Fruit fly (Drosophila melanogaster) whole organism, prepupa: Measurements from ENCODE around the gene Os-C.
A peak's percentile ranks its signal among the peaks of the same experiment; 100 is the strongest.

Experiments used
- Blimp-1 ChIP-seq: fragments of 200-800 bp; sonication (Bioruptor generic); optimal IDR thresholded peaks from 3 replicates; lab custom pipeline; 2017; ENCODE audit warnings: missing biosample characterization, missing genetic modification characterization, mild to moderate bottlenecking, moderate library complexity, missing genetic modification reagents
- CG10631 ChIP-seq: fragments of 200-800 bp; sonication (Bioruptor generic); optimal IDR thresholded peaks from 2 replicates; lab custom pipeline; 2016; ENCODE audit warnings: missing biosample characterization, missing genetic modification characterization
- CG10669 ChIP-seq: fragments of 200-800 bp; sonication (Bioruptor generic); optimal IDR thresholded peaks from 3 replicates; lab custom pipeline; 2018; ENCODE audit warnings: missing biosample characterization, mild to moderate bottlenecking, missing genetic modification characterization, moderate library complexity
- CG11294 ChIP-seq: fragments of 200-800 bp; sonication (Bioruptor generic); IDR thresholded peaks from 2 replicates; pipeline ENCODE4 v1.3.6; 2022; ENCODE audit warnings: missing biosample characterization, missing genetic modification characterization
- CG11762 ChIP-seq: fragments of 200-800 bp; sonication (Bioruptor generic); optimal IDR thresholded peaks from 3 replicates; lab custom pipeline; 2016; ENCODE audit warnings: missing biosample characterization, missing genetic modification characterization; ENCODE audit not compliant: insufficient read depth
- CG11902 ChIP-seq: fragments of 200-800 bp; sonication (Bioruptor generic); optimal IDR thresholded peaks from 3 replicates; lab custom pipeline; 2016; ENCODE audit warnings: missing biosample characterization, missing genetic modification characterization
- CG15336 ChIP-seq: fragments of 200-800 bp; sonication (Bioruptor generic); IDR thresholded peaks from 2 replicates; pipeline ENCODE4 v1.3.6; 2022; ENCODE audit warnings: missing biosample characterization, missing genetic modification characterization
- CG16779 ChIP-seq: fragments of 200-800 bp; sonication (Bioruptor generic); optimal IDR thresholded peaks from 3 replicates; lab custom pipeline; 2017; ENCODE audit warnings: missing biosample characterization, mild to moderate bottlenecking, missing genetic modification characterization
- CG3032 ChIP-seq: fragments of 200-800 bp; optimal IDR thresholded peaks from 2 replicates; lab custom pipeline; 2019; ENCODE audit warnings: missing biosample characterization, mild to moderate bottlenecking, missing genetic modification characterization, moderate library complexity
- CG31627 ChIP-seq: fragments of 200-800 bp; sonication (Bioruptor generic); optimal IDR thresholded peaks from 3 replicates; lab custom pipeline; 2016; ENCODE audit warnings: missing biosample characterization, missing genetic modification characterization
- CG32006 ChIP-seq: fragments of 200-800 bp; sonication (Bioruptor generic); optimal IDR thresholded peaks from 3 replicates; lab custom pipeline; 2017; ENCODE audit warnings: missing biosample characterization, mild to moderate bottlenecking, missing genetic modification characterization
- CG3919 ChIP-seq: fragments of 200-800 bp; sonication (Bioruptor generic); optimal IDR thresholded peaks from 3 replicates; lab custom pipeline; 2016; ENCODE audit warnings: missing biosample characterization, missing genetic modification characterization
- CG4318 ChIP-seq: fragments of 200-800 bp; sonication (Bioruptor generic); optimal IDR thresholded peaks from 3 replicates; lab custom pipeline; 2017; ENCODE audit warnings: missing biosample characterization, mild to moderate bottlenecking, missing genetic modification characterization
- CG6163 ChIP-seq: fragments of 200-800 bp; sonication (Bioruptor generic); IDR thresholded peaks from 3 replicates; pipeline ENCODE4 v1.3.6; 2022; ENCODE audit warnings: missing biosample characterization, missing genetic modification characterization
- CG6792 ChIP-seq: fragments of 200-800 bp; sonication (Bioruptor generic); optimal IDR thresholded peaks from 3 replicates; lab custom pipeline; 2016; ENCODE audit warnings: missing biosample characterization, missing genetic modification characterization
- CG6854 ChIP-seq: fragments of 200-800 bp; sonication (Bioruptor generic); optimal IDR thresholded peaks from 2 replicates; lab custom pipeline; 2017; ENCODE audit warnings: missing biosample characterization, mild to moderate bottlenecking, missing genetic modification characterization
- CG8119 ChIP-seq: fragments of 200-800 bp; sonication (Bioruptor generic); IDR thresholded peaks from 3 replicates; pipeline ENCODE4 v1.3.6; 2022; ENCODE audit warnings: missing biosample characterization, missing genetic modification characterization
- CG8319 ChIP-seq: fragments of 200-800 bp; sonication (Bioruptor generic); optimal IDR thresholded peaks from 3 replicates; lab custom pipeline; 2016; ENCODE audit warnings: missing biosample characterization, missing genetic modification characterization
- CG9139 ChIP-seq: fragments of 200-800 bp; sonication (Bioruptor generic); optimal IDR thresholded peaks from 3 replicates; lab custom pipeline; 2017; ENCODE audit warnings: missing biosample characterization, mild to moderate bottlenecking, missing genetic modification characterization
- Eip75B ChIP-seq: fragments of 200-800 bp; sonication (Bioruptor generic); optimal IDR thresholded peaks from 3 replicates; lab custom pipeline; 2016; ENCODE audit warnings: missing biosample characterization, missing genetic modification characterization
- Eip78C ChIP-seq: fragments of 200-800 bp; sonication (Bioruptor generic); peaks from one replicate; lab custom pipeline; 2016; ENCODE audit warnings: missing biosample characterization, missing genetic modification characterization
- Eip93F ChIP-seq: fragments of 200-800 bp; sonication (Bioruptor generic); optimal IDR thresholded peaks from 2 replicates; lab custom pipeline; 2016; ENCODE audit warnings: missing biosample characterization, mild to moderate bottlenecking, missing genetic modification characterization
- Ets21C ChIP-seq: fragments of 200-800 bp; sonication (Bioruptor generic); optimal IDR thresholded peaks from 3 replicates; lab custom pipeline; 2016; ENCODE audit warnings: missing biosample characterization, missing genetic modification characterization
- Ets96B ChIP-seq: fragments of 200-800 bp; optimal IDR thresholded peaks from 2 replicates; lab custom pipeline; 2019; ENCODE audit warnings: missing biosample characterization, mild to moderate bottlenecking, missing genetic modification characterization, moderate library complexity
- Hr4 ChIP-seq: fragments of 200-800 bp; sonication (Bioruptor generic); optimal IDR thresholded peaks from 3 replicates; lab custom pipeline; 2016; ENCODE audit warnings: missing biosample characterization, missing genetic modification characterization
- Met ChIP-seq: fragments of 200-800 bp; sonication (Bioruptor generic); optimal IDR thresholded peaks from 3 replicates; lab custom pipeline; 2016; ENCODE audit warnings: missing biosample characterization, missing genetic modification characterization
- OdsH ChIP-seq: fragments of 200-800 bp; sonication (Bioruptor generic); optimal IDR thresholded peaks from 3 replicates; lab custom pipeline; 2016; ENCODE audit warnings: missing biosample characterization, missing genetic modification characterization
- Smox ChIP-seq: fragments of 200-800 bp; sonication (Bioruptor generic); optimal IDR thresholded peaks from 3 replicates; lab custom pipeline; 2016; ENCODE audit warnings: missing biosample characterization, missing genetic modification characterization
- Sox14 ChIP-seq: fragments of 200-800 bp; sonication (Bioruptor generic); optimal IDR thresholded peaks from 3 replicates; lab custom pipeline; 2016; ENCODE audit warnings: missing biosample characterization, missing genetic modification characterization
- Sox15 ChIP-seq: fragments of 200-800 bp; sonication (Bioruptor generic); optimal IDR thresholded peaks from 3 replicates; lab custom pipeline; 2016; ENCODE audit warnings: missing biosample characterization, missing genetic modification characterization
- achi ChIP-seq: fragments of 200-800 bp; sonication (Bioruptor generic); optimal IDR thresholded peaks from 3 replicates; lab custom pipeline; 2016; ENCODE audit warnings: missing biosample characterization, missing genetic modification characterization
- acj6 ChIP-seq: fragments of 200-800 bp; sonication (Bioruptor generic); optimal IDR thresholded peaks from 3 replicates; lab custom pipeline; 2016; ENCODE audit warnings: missing biosample characterization, missing genetic modification characterization
- dac ChIP-seq: fragments of 200-800 bp; sonication (Bioruptor generic); optimal IDR thresholded peaks from 2 replicates; lab custom pipeline; 2017; ENCODE audit warnings: missing biosample characterization, mild to moderate bottlenecking, missing genetic modification characterization
- dsx ChIP-seq: fragments of 200-800 bp; optimal IDR thresholded peaks from 3 replicates; lab custom pipeline; 2019; ENCODE audit warnings: missing biosample characterization, mild to moderate bottlenecking, missing genetic modification characterization, moderate library complexity; ENCODE audit not compliant: poor library complexity, severe bottlenecking
- esn ChIP-seq: fragments of 200-800 bp; sonication (Bioruptor generic); optimal IDR thresholded peaks from 2 replicates; lab custom pipeline; 2016; ENCODE audit warnings: missing biosample characterization, mild to moderate bottlenecking, missing genetic modification characterization, moderate library complexity
- fkh ChIP-seq: fragments of 200-800 bp; sonication (Bioruptor generic); optimal IDR thresholded peaks from 3 replicates; lab custom pipeline; 2017; ENCODE audit warnings: missing biosample characterization, mild to moderate bottlenecking, missing genetic modification characterization, moderate library complexity
- lz ChIP-seq: fragments of 200-800 bp; sonication (Bioruptor generic); optimal IDR thresholded peaks from 3 replicates; lab custom pipeline; 2016; ENCODE audit warnings: missing biosample characterization, missing genetic modification characterization
- pdm3 ChIP-seq: fragments of 200-800 bp; sonication (Bioruptor generic); optimal IDR thresholded peaks from 3 replicates; lab custom pipeline; 2016; ENCODE audit warnings: missing biosample characterization, missing genetic modification characterization
- salr ChIP-seq, 2 experiments: fragments of 200-800 bp; sonication (Bioruptor generic); optimal IDR thresholded peaks; 3 replicates each; lab custom pipeline; 2016 to 2018; ENCODE audit warnings: missing biosample characterization in 2 of 2, missing genetic modification characterization in 2 of 2, mild to moderate bottlenecking in 1 of 2
- spab ChIP-seq: fragments of 200-800 bp; sonication (Bioruptor generic); optimal IDR thresholded peaks from 2 replicates; lab custom pipeline; 2017; ENCODE audit warnings: missing biosample characterization, mild to moderate bottlenecking, missing genetic modification characterization, missing genetic modification reagents
- ss ChIP-seq, 2 experiments: fragments of 200-800 bp; sonication (Bioruptor generic); optimal IDR thresholded peaks; 2 replicates in 1 of 2; 3 replicates in 1 of 2; lab custom pipeline; 2017 to 2018; ENCODE audit warnings: mild to moderate bottlenecking in 2 of 2, missing biosample characterization in 2 of 2, missing genetic modification characterization in 2 of 2, moderate library complexity in 1 of 2
- svp ChIP-seq: fragments of 200-800 bp; sonication (Bioruptor generic); peaks from one replicate; lab custom pipeline; 2016; ENCODE audit warnings: missing biosample characterization, missing genetic modification characterization
- vri ChIP-seq: fragments of 200-800 bp; sonication (Bioruptor generic); optimal IDR thresholded peaks from 3 replicates; lab custom pipeline; 2016; ENCODE audit warnings: missing biosample characterization, mild to moderate bottlenecking, missing genetic modification characterization

Gene Os-C

dm6 chr3R:7978379-7979009, at the start of gene Os-C, which contains the start of gene CD98hc:
TSS of gene Os-C (plus strand) at chr3R:7978959.
TSS of gene CD98hc (minus strand) at chr3R:7978428.
- peak; percentile 23; the same call in 1 of the 2 replicates for TF ChIP-seq CG15336 (GFP tag; lab: Robert Waterston, UW)
- TF ChIP-seq Smox (GFP tag; lab: Kevin White, UChicago): no peak
- 0 out of 3 replicates have a peak, but pooled peaks have one; percentile 20 for TF ChIP-seq CG8119
- TF ChIP-seq dsx (GFP tag; lab: Kevin White, UChicago): peak; percentile 25
- peak; percentile 6; the same call in 1 of the 2 replicates for TF ChIP-seq CG11294 (GFP tag; lab: Robert Waterston, UW)
- TF ChIP-seq CG6854 (GFP tag; lab: Kevin White, UChicago): peak; percentile 82
- TF ChIP-seq CG6163 (GFP tag; lab: Robert Waterston, UW): 0 out of 3 replicates have a peak, but pooled peaks have one; percentile 16
- TF ChIP-seq vri: no peak

dm6 chr3R:7936786-7937363, 41.9 kb upstream of the Os-C start:
- TF ChIP-seq pdm3 (no peak), achi (GFP tag; lab: Kevin White, UChicago) (no peak), Eip75B (GFP tag; lab: Kevin White, UChicago) (no peak), svp (GFP tag; lab: Kevin White, UChicago) (no peak), CG6163 (GFP tag; lab: Robert Waterston, UW) (no peak), Eip93F (GFP tag; lab: Kevin White, UChicago) (no peak), CG9139 (GFP tag; lab: Kevin White, UChicago) (no peak), acj6 (GFP tag; lab: Kevin White, UChicago) (no peak), Hr4 (GFP tag; lab: Kevin White, UChicago) (no peak), CG16779 (tag; lab: Kevin White, UChicago) (no peak), fkh (GFP tag; lab: Kevin White, UChicago) (no peak), CG3919 (GFP tag; lab: Kevin White, UChicago) (peak; percentile 65), CG3032 (tag; lab: Kevin White, UChicago) (no peak), CG4318 (GFP tag; lab: Kevin White, UChicago) (no peak), CG11902 (GFP tag; lab: Kevin White, UChicago) (no peak), dac (GFP tag; lab: Kevin White, UChicago) (no peak), lz (GFP tag; lab: Kevin White, UChicago) (no peak), dsx (GFP tag; lab: Kevin White, UChicago) (peak; percentile 87), spab (GFP tag; lab: Kevin White, UChicago) (no peak), Ets96B (no peak), Sox14 (GFP tag; lab: Kevin White, UChicago) (no peak), Sox15 (GFP tag; lab: Kevin White, UChicago) (no peak), vri (no peak), CG11762 (GFP tag; lab: Kevin White, UChicago) (no peak), CG11294 (GFP tag; lab: Robert Waterston, UW) (no peak), ss (GFP tag; optimal IDR thresholded peaks at IDR 0.05; lab: Kevin White, UChicago) (peak in 1 of 2 experiments; percentile 96)
- TF ChIP-seq, all 60 proteins: peak for 3

dm6 chr3R:7944699-7945349, 33.9 kb upstream of the Os-C start:
- TF ChIP-seq Sox14 (GFP tag; lab: Kevin White, UChicago) (peak; percentile 4), esn (GFP tag; lab: Kevin White, UChicago) (peak; percentile 34), OdsH (peak; percentile 20), Met (GFP tag; lab: Kevin White, UChicago) (peak; percentile 26), svp (GFP tag; lab: Kevin White, UChicago) (peak; percentile 59), CG10669 (GFP tag; lab: Kevin White, UChicago) (peak; percentile 9), acj6 (GFP tag; lab: Kevin White, UChicago) (no peak), salr (GFP tag; optimal IDR thresholded peaks at IDR 0.05; lab: Kevin White, UChicago) (peak in 1 of 2 experiments; percentile 21), CG31627 (GFP tag; lab: Kevin White, UChicago) (peak; percentile 12), Blimp-1 (peak; percentile 60), spab (GFP tag; lab: Kevin White, UChicago) (no peak), Ets21C (GFP tag; lab: Kevin White, UChicago) (no peak), CG3919 (GFP tag; lab: Kevin White, UChicago) (peak; percentile 26), CG32006 (GFP tag; lab: Kevin White, UChicago) (peak; percentile 50), CG8319 (GFP tag; lab: Kevin White, UChicago) (no peak), CG10631 (peak; percentile 22), pdm3 (peak; percentile 31), Eip78C (peak; percentile 70), CG6792 (GFP tag; lab: Kevin White, UChicago) (peak; percentile 10), lz (GFP tag; lab: Kevin White, UChicago) (peak; percentile 18), achi (GFP tag; lab: Kevin White, UChicago) (peak; percentile 19), CG6854 (GFP tag; lab: Kevin White, UChicago) (no peak)
